Fruit fly (Drosophila melanogaster): ENCODE results near the gene CG7560.

Gene CG7560

DNA sequence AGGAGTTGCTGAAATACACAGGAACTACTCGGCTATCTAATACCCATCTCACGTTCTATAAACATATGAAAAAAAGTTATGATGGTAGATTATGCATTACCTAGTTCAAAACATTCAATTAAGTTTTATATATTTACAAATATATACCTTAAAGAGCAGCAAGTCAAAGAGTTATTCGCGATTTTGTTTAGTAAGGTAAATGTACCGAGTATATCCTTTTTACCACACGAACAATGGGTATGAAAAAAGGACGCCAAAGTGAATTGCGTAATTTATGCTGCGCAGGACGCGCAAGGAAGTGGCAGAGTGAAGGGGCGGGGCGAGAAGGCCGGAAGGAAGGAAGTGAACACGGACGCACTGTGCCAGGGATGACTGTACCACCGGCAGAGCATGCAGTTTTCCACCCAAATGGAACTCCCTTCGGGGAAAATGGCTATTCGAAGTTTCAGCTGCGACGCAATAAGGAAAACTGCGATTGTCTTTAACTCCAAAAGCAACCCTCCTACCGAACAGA, 24.2 kb upstream of the CG7560 start (continued):
- TF ChIP-seq mam (GFP tag; optimal IDR thresholded peaks at IDR 0.05) (no peak), schlank (tag; optimal IDR thresholded peaks at IDR 0.05) (no peak), CG17385 (GFP tag; optimal IDR thresholded peaks at IDR 0.05) (no peak), mld (GFP tag; IDR thresholded peaks at IDR 0.05; ENCODE audit: partially characterized antibody) (no peak), psq (GFP tag; optimal IDR thresholded peaks at IDR 0.05) (no peak), al (GFP tag; IDR thresholded peaks at IDR 0.05) (no peak), gem (tag; optimal IDR thresholded peaks at IDR 0.05) (peak; percentile 42), CG18619 (GFP tag; optimal IDR thresholded peaks at IDR 0.05) (no peak), CG1832 (GFP tag; optimal IDR thresholded peaks at IDR 0.05) (no peak), ase (GFP tag; IDR thresholded peaks at IDR 0.05) (no peak), H2.0 (GFP tag; IDR thresholded peaks at IDR 0.05) (no peak; the same call in 1 of the 2 replicates), danr (GFP tag; IDR thresholded peaks at IDR 0.05) (no peak), Oli (tag; optimal IDR thresholded peaks at IDR 0.05) (no peak), dimm (GFP tag; IDR thresholded peaks at IDR 0.05) (no peak), Doc2 (GFP tag; IDR thresholded peaks at IDR 0.05) (no peak), CG7786 (GFP tag; optimal IDR thresholded peaks at IDR 0.05) (no peak), emc (GFP tag; optimal IDR thresholded peaks at IDR 0.05) (no peak), CG13424 (tag; optimal IDR thresholded peaks at IDR 0.05) (no peak), nom (GFP tag; optimal IDR thresholded peaks at IDR 0.05) (no peak), Med (GFP tag) (peak; percentile 64), CG17568 (GFP tag; optimal IDR thresholded peaks at IDR 0.05) (no peak), MTF-1 (GFP tag; optimal IDR thresholded peaks at IDR 0.05; ENCODE audit: borderline replicate concordance) (no peak), mirr (GFP tag; optimal IDR thresholded peaks at IDR 0.05) (no peak), CG6854 (GFP tag; optimal IDR thresholded peaks at IDR 0.05) (no peak), sim (GFP tag; IDR thresholded peaks at IDR 0.05) (no peak), trh (GFP tag; optimal IDR thresholded peaks at IDR 0.05) (no peak), CG3995 (GFP tag; optimal IDR thresholded peaks at IDR 0.05) (no peak), Sin3A (optimal IDR thresholded peaks at IDR 0.05) (no peak), TFAM (GFP tag; optimal IDR thresholded peaks at IDR 0.05) (no peak), phol (tag; optimal IDR thresholded peaks at IDR 0.05) (no peak), CG32767 (GFP tag; IDR thresholded peaks at IDR 0.05) (no peak), pzg (GFP tag; optimal IDR thresholded peaks at IDR 0.05) (no peak), tll (GFP tag; optimal IDR thresholded peaks at IDR 0.05) (no peak), Lpt (GFP tag; optimal IDR thresholded peaks at IDR 0.05) (no peak), cas (GFP tag; IDR thresholded peaks at IDR 0.05) (0 out of 2 replicates have a peak, but pooled peaks have one; percentile 26), NC2β (GFP tag; optimal IDR thresholded peaks at IDR 0.05) (no peak), CG14050 (GFP tag; IDR thresholded peaks at IDR 0.05) (no peak), CG16863 (GFP tag; optimal IDR thresholded peaks at IDR 0.05) (no peak), shn (GFP tag; optimal IDR thresholded peaks at IDR 0.05) (no peak), B-H2 (GFP tag; optimal IDR thresholded peaks at IDR 0.05) (no peak), ara (GFP tag; IDR thresholded peaks at IDR 0.05) (no peak), CG9609 (GFP tag; optimal IDR thresholded peaks at IDR 0.05) (no peak), amos (GFP tag; IDR thresholded peaks at IDR 0.05; ENCODE audit: partially characterized antibody) (no peak), Nf-YA (GFP tag; IDR thresholded peaks at IDR 0.05) (no peak), inv (GFP tag; IDR thresholded peaks at IDR 0.05; ENCODE audit: partially characterized antibody) (no peak), chinmo (GFP tag; IDR thresholded peaks at IDR 0.05; ENCODE audit: partially characterized antibody) (peak; percentile 73; the same call in 1 of the 4 replicates), CG42726 (GFP tag; IDR thresholded peaks at IDR 0.05; ENCODE audit: partially characterized antibody) (no peak), hkb (optimal IDR thresholded peaks at IDR 0.05) (no peak), hkb (GFP tag; IDR thresholded peaks at IDR 0.05) (peak; percentile 53; the same call in 1 of the 2 replicates), odd (GFP tag; optimal IDR thresholded peaks at IDR 0.05) (no peak), Xrp1 (GFP tag; IDR thresholded peaks at IDR 0.05) (peak; percentile 47; the same call in 1 of the 2 replicates), CHES-1-like (GFP tag; optimal IDR thresholded peaks at IDR 0.05) (no peak)
